Worm (Caenorhabditis elegans): ENCODE measurements around the gene cyn-9.

ce11 chrIII:3704967-3705366 is 5.5 kb upstream of the cyn-9 start, which contains the start of gene wdr-5.1:
- no peak for TF ChIP-seq cog-1 (tag; optimal IDR thresholded peaks at IDR 0.05)
- TF ChIP-seq T22C8.4 (GFP tag; IDR thresholded peaks at IDR 0.05): no peak
- TF ChIP-seq ztf-23 (GFP tag; IDR thresholded peaks at IDR 0.05): no peak
- TF ChIP-seq ref-1 (GFP tag; conservative IDR thresholded peaks at IDR 0.05): no peak
